Worm (Caenorhabditis elegans) whole organism, midembryonic: ENCODE data around the gene acy-2.

Source experiments
- T22C8.4 ChIP-seq: fragments of 200-800 bp; sonication (Bioruptor generic); IDR thresholded peaks from 2 replicates; pipeline ENCODE4 v1.3.6; 2022; ENCODE audit warnings: missing genetic modification characterization, missing compliant biosample characterization
- cog-1 ChIP-seq: sonication (generic microtip); optimal IDR thresholded peaks from 2 replicates; lab custom pipeline; 2016; ENCODE audit warnings: missing genetic modification characterization, missing compliant biosample characterization
- flt-1 ChIP-seq: fragments of 200-800 bp; sonication (Bioruptor generic); IDR thresholded peaks from 2 replicates; pipeline ENCODE4 v1.3.6; 2022; ENCODE audit warnings: missing genetic modification characterization, missing compliant biosample characterization
- klf-2 ChIP-seq: fragments of 200-800 bp; sonication (Bioruptor generic); conservative IDR thresholded peaks from 2 replicates; pipeline ENCODE4 v1.3.6; 2022; ENCODE audit warnings: missing genetic modification reagents, missing genetic modification characterization, missing compliant biosample characterization
- med-1 ChIP-seq: sonication (generic microtip); optimal IDR thresholded peaks from 2 replicates; lab custom pipeline; 2017; ENCODE audit warnings: missing genetic modification characterization, mild to moderate bottlenecking, missing compliant biosample characterization, antibody characterized with exemption, missing genetic modification reagents; ENCODE audit not compliant: insufficient read depth
- ref-1 ChIP-seq: fragments of 200-800 bp; sonication (Bioruptor generic); conservative IDR thresholded peaks from 2 replicates; pipeline ENCODE4 v1.3.6; 2022; ENCODE audit warnings: missing genetic modification reagents, missing genetic modification characterization, missing compliant biosample characterization
- tab-1 ChIP-seq: fragments of 200-800 bp; sonication (Bioruptor generic); IDR thresholded peaks from 2 replicates; pipeline ENCODE4 v1.3.6; 2022; ENCODE audit warnings: missing genetic modification characterization, missing compliant biosample characterization
- ztf-23 ChIP-seq: fragments of 200-800 bp; sonication (Bioruptor generic); IDR thresholded peaks from 2 replicates; pipeline ENCODE4 v1.3.6; 2022; ENCODE audit warnings: missing genetic modification reagents, missing genetic modification characterization, missing compliant biosample characterization
- ztf-29 ChIP-seq: fragments of 200-800 bp; sonication (Bioruptor generic); IDR thresholded peaks from 2 replicates; pipeline ENCODE4 v1.3.6; 2022; ENCODE audit warnings: missing genetic modification reagents, missing genetic modification characterization, missing compliant biosample characterization

The acy-2 gene

DNA sequence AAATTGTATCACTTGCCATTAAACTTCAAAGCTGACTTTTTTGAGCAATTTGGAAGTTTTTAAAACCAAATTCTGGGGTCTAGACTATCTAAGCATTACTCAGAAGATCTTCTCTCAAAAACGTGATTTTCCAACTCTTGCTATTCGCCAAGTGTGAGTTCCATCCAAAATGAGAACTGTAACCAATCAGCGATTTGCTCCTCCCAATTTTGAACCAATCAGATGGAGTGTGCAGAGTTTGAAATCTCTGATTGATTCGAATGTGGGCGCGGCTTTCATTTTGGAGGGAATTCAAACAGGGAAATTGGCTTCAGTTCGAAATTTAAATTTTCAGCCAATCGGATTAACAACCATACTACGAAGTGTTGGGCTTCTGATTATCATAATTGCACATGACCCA is 22.7 kb upstream of the acy-2 start:
- TF ChIP-seq T22C8.4 (no peak), med-1 (GFP tag; lab: Kevin White, UChicago) (no peak), klf-2 (GFP tag; lab: Robert Waterston, UW) (no peak), ref-1 (no peak), ztf-29 (no peak), tab-1 (GFP tag; lab: Robert Waterston, UW) (no peak), flt-1 (no peak), cog-1 (no peak)

DNA sequence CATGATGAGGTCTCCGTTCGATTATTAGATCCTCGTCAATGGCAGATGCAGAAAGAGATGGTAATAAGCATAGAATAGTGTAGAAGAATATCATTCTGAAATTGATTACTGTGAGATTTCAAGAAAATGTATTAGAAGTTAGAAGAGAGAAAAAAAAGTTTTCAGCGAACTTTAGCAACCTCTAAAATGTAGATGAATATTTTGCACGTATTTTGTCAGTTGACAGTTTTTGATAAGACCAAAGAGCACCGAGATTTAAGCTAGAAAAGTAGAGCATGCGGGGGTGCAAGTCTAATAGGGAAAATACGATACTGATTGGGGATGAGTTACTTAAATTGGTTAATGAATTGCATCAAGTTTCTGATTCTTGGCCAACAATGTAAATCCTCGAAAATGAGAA is 21.1 kb upstream of the acy-2 start, which contains the start of gene M03F8.6:
TSS of gene M03F8.6 (minus strand) at position 101 of the 400 bp plus-strand sequence.
- no peak for TF ChIP-seq flt-1
- no peak for TF ChIP-seq ztf-29
- no peak for TF ChIP-seq ztf-23
- TF ChIP-seq ref-1 = no peak
- no peak for TF ChIP-seq cog-1

DNA sequence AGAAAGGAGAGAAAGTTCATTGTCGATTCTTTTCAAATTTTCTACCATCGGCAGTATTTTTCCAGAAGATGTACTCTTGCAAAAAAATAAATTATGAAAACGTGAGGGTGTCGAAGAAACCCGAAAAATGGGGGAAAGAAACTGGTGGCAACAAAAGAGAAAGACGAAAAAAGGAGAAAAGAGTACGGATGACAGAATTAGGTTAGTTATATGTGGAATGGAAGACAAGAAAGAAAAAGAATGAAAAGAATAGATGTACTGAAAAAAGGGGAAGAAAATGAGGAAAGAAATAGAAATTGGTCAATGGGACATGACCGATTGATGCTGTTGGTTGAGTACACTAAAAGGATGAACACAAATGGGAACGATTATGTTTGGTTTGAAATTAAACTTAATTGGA is 20.2 kb upstream of the acy-2 start:
- TF ChIP-seq cog-1 = no peak
- TF ChIP-seq klf-2 (GFP tag; lab: Robert Waterston, UW) = no peak
- TF ChIP-seq med-1 (GFP tag; lab: Kevin White, UChicago) = no peak
- no peak for TF ChIP-seq tab-1 (GFP tag; lab: Robert Waterston, UW)
- no peak for TF ChIP-seq ztf-29
- no peak for TF ChIP-seq ztf-23
- no peak for TF ChIP-seq ref-1
- TF ChIP-seq flt-1 = no peak
- no peak for TF ChIP-seq T22C8.4

DNA sequence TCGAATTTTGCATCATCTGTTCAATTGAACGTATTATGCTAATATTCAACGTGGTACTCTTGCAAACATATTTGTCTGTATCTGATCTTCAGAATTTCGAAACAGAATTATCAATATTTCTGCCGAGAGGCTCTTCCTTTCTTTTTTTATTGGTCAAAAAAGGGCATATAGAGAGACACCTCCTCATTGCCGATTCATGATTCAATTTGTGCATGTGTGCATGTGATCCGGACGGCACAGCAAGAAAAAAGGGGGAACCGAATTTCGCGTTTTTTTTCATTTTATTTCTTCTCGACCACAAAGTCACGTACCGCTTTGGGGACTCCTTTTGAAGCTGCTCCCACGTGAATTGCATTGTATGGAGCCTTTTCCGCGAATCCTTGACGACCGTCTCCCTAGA is 14.3 kb upstream of the acy-2 start, which contains the start of gene mcp-1:
TSS of gene mcp-1 (plus strand) at position 292 of the 400 bp plus-strand sequence.
- TF ChIP-seq flt-1 (no peak), ztf-29 (no peak), klf-2 (GFP tag; lab: Robert Waterston, UW) (no peak), cog-1 (no peak), T22C8.4 (no peak), tab-1 (GFP tag; lab: Robert Waterston, UW) (no peak), ztf-23 (no peak), ref-1 (no peak), med-1 (GFP tag; lab: Kevin White, UChicago) (no peak)

DNA sequence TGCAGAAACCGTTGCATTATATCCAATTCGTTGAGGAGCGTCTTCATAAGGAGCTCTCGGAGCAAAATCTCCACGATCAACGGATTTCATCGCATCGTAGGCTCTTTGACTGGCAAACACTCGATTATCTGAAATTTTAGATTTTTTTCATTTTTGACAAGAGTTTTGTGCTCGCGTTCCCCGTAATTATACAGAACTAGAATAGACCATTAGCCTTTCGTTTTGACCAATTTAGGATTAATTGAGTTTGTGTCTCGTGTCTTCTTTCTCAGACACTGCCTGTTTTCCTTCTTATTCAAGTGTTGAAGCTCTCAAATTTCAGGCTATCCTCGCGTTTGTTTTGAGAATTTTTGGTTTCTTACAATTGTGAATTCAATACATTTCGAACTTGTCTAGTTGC is 12.7 kb upstream of the acy-2 start:
- TF ChIP-seq cog-1 = no peak

DNA sequence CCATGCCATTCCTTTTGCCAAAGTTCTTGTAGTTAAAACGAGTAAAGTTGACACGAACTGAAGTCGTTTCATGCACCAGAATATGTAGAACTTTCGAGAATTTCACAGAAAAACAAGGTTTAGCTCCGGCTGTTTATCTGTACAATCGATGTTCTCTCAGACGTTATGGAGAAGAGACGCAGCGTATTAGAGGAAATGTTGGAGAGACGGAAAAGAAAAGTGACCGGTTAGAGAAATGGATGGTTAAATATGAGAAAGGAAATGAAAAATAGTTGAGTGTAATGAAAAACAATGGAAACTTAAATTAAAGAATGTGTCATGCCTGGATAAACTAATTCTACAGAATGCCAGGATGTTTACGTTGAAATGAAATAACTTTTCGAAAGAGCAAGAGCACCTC is 12.1 kb upstream of the acy-2 start, which contains the start of gene pcm-1:
TSS of gene pcm-1 (minus strand) at position 187 of the 400 bp plus-strand sequence.
- TF ChIP-seq ztf-29 (no peak), flt-1 (no peak), med-1 (GFP tag; lab: Kevin White, UChicago) (no peak), T22C8.4 (no peak), cog-1 (no peak), tab-1 (GFP tag; lab: Robert Waterston, UW) (no peak), ref-1 (no peak), ztf-23 (no peak), klf-2 (GFP tag; lab: Robert Waterston, UW) (no peak)

DNA sequence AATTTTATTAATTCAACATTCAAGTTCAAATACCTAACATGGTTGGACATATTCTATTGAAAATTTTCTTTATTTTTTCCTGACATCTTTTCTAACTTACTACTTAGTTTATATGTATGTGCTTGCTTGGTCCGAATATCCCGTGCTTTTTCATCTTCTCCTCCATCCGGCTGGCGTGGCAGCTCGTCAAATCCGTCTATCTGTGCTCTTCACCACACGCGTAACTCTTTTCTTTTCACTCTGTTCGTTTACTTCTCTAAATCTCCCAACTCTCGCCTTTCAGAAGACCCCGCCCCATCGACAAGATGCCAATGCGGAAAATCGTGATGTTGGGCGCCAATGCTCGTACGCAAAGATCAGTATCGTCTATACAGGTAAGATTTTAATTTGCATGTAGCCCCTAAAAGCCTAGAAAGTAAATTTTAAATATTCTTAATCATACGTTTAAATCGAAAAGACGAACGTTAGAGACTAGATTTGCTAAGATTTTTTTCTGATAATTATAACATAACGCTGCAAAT is 11.1 kb upstream of the acy-2 start:
- TF ChIP-seq ztf-23 (no peak), tab-1 (GFP tag; lab: Robert Waterston, UW) (no peak), flt-1 (no peak), cog-1 (no peak), med-1 (GFP tag; lab: Kevin White, UChicago) (no peak), ztf-29 (no peak), ref-1 (no peak), T22C8.4 (no peak), klf-2 (GFP tag; lab: Robert Waterston, UW) (no peak)

DNA sequence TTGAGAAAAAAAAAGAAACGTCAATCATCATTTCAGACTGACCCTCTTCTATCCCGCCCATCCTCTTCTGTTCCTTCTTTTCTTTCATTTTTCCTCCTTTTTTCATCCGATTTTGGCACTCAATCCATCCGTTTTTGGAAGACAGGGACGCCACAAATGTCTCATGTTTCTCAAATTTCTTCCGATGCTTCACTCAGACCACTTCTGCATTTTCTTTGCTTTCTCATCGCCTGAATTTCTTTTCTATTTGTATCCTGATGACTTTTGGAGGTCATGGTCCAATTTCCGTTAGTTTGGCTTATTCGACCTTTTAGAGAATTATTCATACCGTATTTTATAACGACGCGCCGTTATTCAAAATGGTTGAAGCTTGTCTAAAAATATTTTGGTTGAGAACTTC is 3.2 kb upstream of the acy-2 start:
- TF ChIP-seq med-1 (GFP tag; lab: Kevin White, UChicago) (no peak), ref-1 (no peak), flt-1 (no peak), ztf-29 (no peak), klf-2 (GFP tag; lab: Robert Waterston, UW) (no peak), ztf-23 (no peak), cog-1 (no peak), T22C8.4 (no peak), tab-1 (GFP tag; lab: Robert Waterston, UW) (no peak)

DNA sequence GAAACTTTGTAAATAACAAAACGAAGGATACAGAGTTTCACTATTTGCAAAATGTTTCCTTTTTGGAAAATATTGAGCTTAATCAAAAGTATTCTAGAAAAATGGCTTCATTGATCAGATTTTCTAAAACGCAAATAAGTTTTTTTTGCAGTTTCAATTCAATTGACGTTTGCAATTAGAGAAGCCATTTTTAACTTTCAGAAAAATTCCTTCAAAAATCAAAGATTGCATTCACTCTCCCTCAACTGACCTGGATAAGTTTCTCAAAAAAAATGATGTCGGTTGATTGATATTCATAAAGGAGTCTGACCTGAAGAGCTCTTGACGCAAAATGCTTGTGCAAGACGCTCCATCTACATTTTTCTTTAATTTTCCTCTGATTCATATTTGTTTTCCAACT is 2.1 kb upstream of the acy-2 start:
- no peak for TF ChIP-seq med-1 (GFP tag; lab: Kevin White, UChicago)
- TF ChIP-seq ref-1 = no peak
- no peak for TF ChIP-seq ztf-29
- TF ChIP-seq T22C8.4 = no peak
- TF ChIP-seq flt-1 = no peak
- TF ChIP-seq tab-1 (GFP tag; lab: Robert Waterston, UW) = no peak
- TF ChIP-seq cog-1 = no peak
- no peak for TF ChIP-seq klf-2 (GFP tag; lab: Robert Waterston, UW)
- no peak for TF ChIP-seq ztf-23

DNA sequence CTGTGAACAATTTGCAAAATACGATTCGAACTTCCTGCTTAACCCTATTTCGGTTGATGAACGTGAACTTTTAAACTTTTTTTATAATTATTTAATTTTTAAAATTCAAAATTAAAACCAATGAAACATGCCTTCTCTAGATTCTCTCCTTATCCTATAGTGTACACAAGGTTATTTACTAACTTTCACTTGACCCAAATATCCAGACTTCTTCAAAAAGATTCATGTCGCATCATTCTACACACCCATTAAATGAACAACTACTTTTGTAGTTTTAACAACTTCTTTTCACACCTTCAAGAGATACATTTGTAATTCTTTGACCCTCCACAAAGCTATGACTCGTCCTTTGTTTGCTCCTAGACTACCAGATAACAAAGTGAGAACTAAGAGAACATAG is 6.9 kb downstream of the acy-2 start:
- TF ChIP-seq klf-2 (GFP tag; lab: Robert Waterston, UW) (no peak), ztf-29 (no peak), ztf-23 (no peak), med-1 (GFP tag; lab: Kevin White, UChicago) (no peak), cog-1 (no peak), tab-1 (GFP tag; lab: Robert Waterston, UW) (no peak), ref-1 (no peak)

DNA sequence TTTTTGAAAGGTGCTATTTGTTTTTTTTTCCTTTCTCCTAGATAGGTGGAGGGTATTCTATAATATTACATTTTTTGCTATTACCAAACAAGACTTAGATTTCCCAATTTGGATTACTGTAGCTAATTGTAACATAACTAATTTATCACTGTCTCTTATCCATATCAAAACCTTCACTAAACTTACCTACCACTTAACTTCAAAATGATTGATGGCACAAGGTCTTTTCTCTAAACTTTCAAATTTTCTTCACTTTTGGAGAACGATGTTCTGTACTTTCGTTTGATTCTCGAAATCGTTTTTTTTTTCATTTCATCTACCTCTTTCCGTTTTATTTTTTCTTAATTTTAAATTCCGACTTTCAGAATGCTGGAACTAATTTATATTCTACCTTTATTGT is 7.6 kb downstream of the acy-2 start, which contains the start of gene dhs-16:
TSS of gene dhs-16 (plus strand) at position 366 of the 400 bp plus-strand sequence.
- TF ChIP-seq klf-2 (GFP tag; lab: Robert Waterston, UW) (no peak), ref-1 (no peak), tab-1 (GFP tag; lab: Robert Waterston, UW) (no peak), T22C8.4 (no peak)
